Worm (Caenorhabditis elegans) whole organism, late embryonic: ENCODE data around the gene clc-7.

ENCODE experiments used
- ceh-19 ChIP-seq: fragments of 200-800 bp; sonication (Bioruptor generic); optimal IDR thresholded peaks from 2 replicates; lab custom pipeline; 2018; ENCODE audit warnings: mild to moderate bottlenecking, missing genetic modification characterization, missing compliant biosample characterization
- ceh-31 ChIP-seq: sonication (generic microtip); optimal IDR thresholded peaks from 2 replicates; lab custom pipeline; 2016; ENCODE audit warnings: missing genetic modification characterization, missing compliant biosample characterization
- ceh-34 ChIP-seq: sonication (generic microtip); optimal IDR thresholded peaks from 2 replicates; lab custom pipeline; 2016; ENCODE audit warnings: mild to moderate bottlenecking, missing genetic modification characterization, missing compliant biosample characterization
- elt-2 ChIP-seq: sonication (generic microtip); optimal IDR thresholded peaks from 2 replicates; lab custom pipeline; 2016; ENCODE audit warnings: missing genetic modification reagents, missing genetic modification characterization, missing compliant biosample characterization
- hlh-30 ChIP-seq: sonication (generic microtip); optimal IDR thresholded peaks from 2 replicates; lab custom pipeline; 2017; ENCODE audit warnings: antibody characterized with exemption, missing genetic modification characterization, missing compliant biosample characterization; ENCODE audit not compliant: insufficient read depth
- npax-4 ChIP-seq: sonication (generic microtip); optimal IDR thresholded peaks from 2 replicates; lab custom pipeline; 2016; ENCODE audit warnings: missing genetic modification characterization, missing compliant biosample characterization
- pax-1 ChIP-seq: fragments of 150-350 bp; optimal IDR thresholded peaks from 2 replicates; lab custom pipeline; 2014; ENCODE audit warnings: missing biosample characterization, missing genetic modification characterization
- pha-2 ChIP-seq: sonication (generic microtip); optimal IDR thresholded peaks from 2 replicates; lab custom pipeline; 2017; ENCODE audit warnings: mild to moderate bottlenecking, missing genetic modification characterization, missing compliant biosample characterization
- pros-1 ChIP-seq: fragments of 150-350 bp; optimal IDR thresholded peaks from 2 replicates; lab custom pipeline; 2014; ENCODE audit warnings: missing biosample characterization, missing genetic modification reagents, missing genetic modification characterization
- sdc-2 ChIP-seq: sonication (generic microtip); optimal IDR thresholded peaks from 2 replicates; lab custom pipeline; 2016; ENCODE audit warnings: missing genotype, missing genetic modification characterization, missing compliant biosample characterization
- tbx-2 ChIP-seq: sonication (generic microtip); optimal IDR thresholded peaks from 2 replicates; lab custom pipeline; 2016; ENCODE audit warnings: missing genetic modification characterization, missing compliant biosample characterization

clc-7 gene

DNA sequence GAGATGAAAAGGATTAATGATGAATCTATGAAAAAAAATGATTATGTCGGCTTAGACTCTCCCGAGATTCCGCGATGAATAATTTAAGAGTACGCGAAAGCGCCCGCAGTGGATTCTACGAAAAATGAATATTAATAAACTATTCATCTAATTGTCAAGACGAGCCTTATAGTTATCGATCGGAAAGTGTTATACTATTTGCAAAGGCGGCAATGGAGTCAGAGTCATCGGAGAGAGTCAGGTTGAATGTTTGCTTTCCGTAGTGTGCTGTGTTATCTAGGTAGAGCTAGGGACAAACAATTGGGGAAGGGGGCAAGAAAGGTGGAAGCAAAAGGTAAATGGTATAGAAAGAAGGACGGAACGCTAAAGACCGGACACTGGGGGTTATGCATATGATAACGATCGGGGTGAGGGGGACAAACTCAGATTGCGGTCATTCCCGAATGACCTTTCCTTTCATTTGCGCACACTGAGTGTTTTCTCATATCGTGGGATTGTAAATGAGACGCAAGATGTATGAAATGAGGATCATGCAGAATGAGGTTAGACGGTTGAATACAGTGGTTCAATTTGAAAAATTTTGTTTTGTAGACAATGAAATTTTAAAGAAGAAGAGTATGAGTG lies 55.0 kb downstream of the clc-7 start:
- TF ChIP-seq pax-1: peak; percentile 38
- peak; percentile 51 for TF ChIP-seq pha-2 (tag; lab: Kevin White, UChicago)
- peak; percentile 7 for TF ChIP-seq ceh-19
- peak; percentile 22 for TF ChIP-seq tbx-2 (tag; lab: Kevin White, UChicago)
- TF ChIP-seq elt-2 (tag; lab: Kevin White, UChicago): peak; percentile 41
- no peak for TF ChIP-seq hlh-30 (tag; lab: Kevin White, UChicago)
- TF ChIP-seq pros-1 (tag; lab: Kevin White, UChicago): no peak
- peak; percentile 11 for TF ChIP-seq ceh-31 (tag; lab: Kevin White, UChicago)
- no peak for TF ChIP-seq npax-4 (tag; lab: Kevin White, UChicago)
- peak; percentile 36 for TF ChIP-seq sdc-2 (tag; lab: Kevin White, UChicago)
- TF ChIP-seq ceh-34 (tag; lab: Kevin White, UChicago): peak; percentile 22
